Fruit fly (Drosophila melanogaster) whole organism, embryonic: ENCODE measurements around the gene CG7342.

Source experiments
- CG14441 ChIP-seq: fragments of 200-800 bp; sonication (Bioruptor generic); IDR thresholded peaks from 2 replicates; pipeline ENCODE4 v1.3.6; 2022; ENCODE audit warnings: missing biosample characterization, missing genetic modification characterization
- CG43689 ChIP-seq: fragments of 200-800 bp; sonication (Bioruptor generic); IDR thresholded peaks from 2 replicates; pipeline ENCODE4 v1.3.6; 2022; ENCODE audit warnings: missing biosample characterization, missing genetic modification characterization
- Med ChIP-seq: fragments of 200-800 bp; sonication (Bioruptor generic); peaks from one replicate; lab custom pipeline; 2016; ENCODE audit warnings: missing biosample characterization, missing genetic modification characterization, mild to moderate bottlenecking, inconsistent platforms, moderate library complexity
- Trl ChIP-seq, 3 experiments: fragments of >200 bp in 2 of 3; fragments of 200-800 bp in 1 of 3; sonication (Bioruptor generic) in 1 of 3; optimal IDR thresholded peaks; 2 replicates in 1 of 3; 3 replicates in 2 of 3; lab custom pipeline; 2016 to 2017; ENCODE audit warnings: missing biosample characterization in 1 of 3, missing genetic modification characterization in 1 of 3

DNA sequence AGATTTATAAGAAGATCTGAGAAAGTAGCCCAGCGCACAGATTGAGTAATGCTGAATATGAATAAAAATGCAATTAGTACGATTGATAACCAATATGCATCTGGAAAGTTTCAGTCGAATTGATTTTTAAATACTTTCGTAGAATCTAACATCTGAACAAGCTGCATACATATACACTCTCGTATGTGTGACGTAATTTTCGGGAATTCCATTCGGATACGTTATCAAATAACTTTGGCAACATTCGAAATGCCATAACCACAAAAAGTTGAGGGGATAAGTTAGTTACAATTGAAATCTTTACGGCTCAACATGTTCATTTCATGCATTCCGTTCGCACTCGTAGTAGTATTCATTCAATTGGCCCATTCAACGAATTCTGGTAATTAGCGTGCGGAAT is 47.5 kb downstream of the CG7342 start, which contains the start of gene CG31219:
- TF ChIP-seq CG43689 (GFP tag; lab: Robert Waterston, UW) (no peak), Med (GFP tag; lab: Kevin White, UChicago) (no peak), Trl (optimal IDR thresholded peaks at IDR 0.05; lab: Kevin White, UChicago) (no peak), Trl (GFP tag; optimal IDR thresholded peaks at IDR 0.05; lab: Kevin White, UChicago) (no peak), CG14441 (GFP tag; lab: Robert Waterston, UW) (no peak)
